Fruit fly (Drosophila melanogaster) whole organism, prepupa: ENCODE measurements around the gene glob1.

Experiments used
- Blimp-1 ChIP-seq: fragments of 200-800 bp; sonication (Bioruptor generic); optimal IDR thresholded peaks from 3 replicates; lab custom pipeline; 2017; ENCODE audit warnings: missing biosample characterization, missing genetic modification characterization, mild to moderate bottlenecking, moderate library complexity, missing genetic modification reagents
- CG10631 ChIP-seq: fragments of 200-800 bp; sonication (Bioruptor generic); optimal IDR thresholded peaks from 2 replicates; lab custom pipeline; 2016; ENCODE audit warnings: missing biosample characterization, missing genetic modification characterization
- CG10669 ChIP-seq: fragments of 200-800 bp; sonication (Bioruptor generic); optimal IDR thresholded peaks from 3 replicates; lab custom pipeline; 2018; ENCODE audit warnings: missing biosample characterization, mild to moderate bottlenecking, missing genetic modification characterization, moderate library complexity
- CG11294 ChIP-seq: fragments of 200-800 bp; sonication (Bioruptor generic); IDR thresholded peaks from 2 replicates; pipeline ENCODE4 v1.3.6; 2022; ENCODE audit warnings: missing biosample characterization, missing genetic modification characterization
- CG11762 ChIP-seq: fragments of 200-800 bp; sonication (Bioruptor generic); optimal IDR thresholded peaks from 3 replicates; lab custom pipeline; 2016; ENCODE audit warnings: missing biosample characterization, missing genetic modification characterization; ENCODE audit not compliant: insufficient read depth
- CG11902 ChIP-seq: fragments of 200-800 bp; sonication (Bioruptor generic); optimal IDR thresholded peaks from 3 replicates; lab custom pipeline; 2016; ENCODE audit warnings: missing biosample characterization, missing genetic modification characterization
- CG15336 ChIP-seq: fragments of 200-800 bp; sonication (Bioruptor generic); IDR thresholded peaks from 2 replicates; pipeline ENCODE4 v1.3.6; 2022; ENCODE audit warnings: missing biosample characterization, missing genetic modification characterization
- CG1621 ChIP-seq: fragments of 200-800 bp; sonication (Bioruptor generic); optimal IDR thresholded peaks from 3 replicates; lab custom pipeline; 2018; ENCODE audit warnings: missing biosample characterization, mild to moderate bottlenecking, missing genetic modification characterization
- CG32006 ChIP-seq: fragments of 200-800 bp; sonication (Bioruptor generic); optimal IDR thresholded peaks from 3 replicates; lab custom pipeline; 2017; ENCODE audit warnings: missing biosample characterization, mild to moderate bottlenecking, missing genetic modification characterization
- CG3919 ChIP-seq: fragments of 200-800 bp; sonication (Bioruptor generic); optimal IDR thresholded peaks from 3 replicates; lab custom pipeline; 2016; ENCODE audit warnings: missing biosample characterization, missing genetic modification characterization
- CG4318 ChIP-seq: fragments of 200-800 bp; sonication (Bioruptor generic); optimal IDR thresholded peaks from 3 replicates; lab custom pipeline; 2017; ENCODE audit warnings: missing biosample characterization, mild to moderate bottlenecking, missing genetic modification characterization
- CG6163 ChIP-seq: fragments of 200-800 bp; sonication (Bioruptor generic); IDR thresholded peaks from 3 replicates; pipeline ENCODE4 v1.3.6; 2022; ENCODE audit warnings: missing biosample characterization, missing genetic modification characterization
- CG6276 ChIP-seq: fragments of 200-800 bp; sonication (Bioruptor generic); optimal IDR thresholded peaks from 2 replicates; lab custom pipeline; 2017; ENCODE audit warnings: missing biosample characterization, mild to moderate bottlenecking, missing genetic modification characterization
- CG6792 ChIP-seq: fragments of 200-800 bp; sonication (Bioruptor generic); optimal IDR thresholded peaks from 3 replicates; lab custom pipeline; 2016; ENCODE audit warnings: missing biosample characterization, missing genetic modification characterization
- CG6808 ChIP-seq: fragments of 200-800 bp; sonication (Bioruptor generic); optimal IDR thresholded peaks from 3 replicates; lab custom pipeline; 2017; ENCODE audit warnings: missing biosample characterization, missing genetic modification characterization, mild to moderate bottlenecking, moderate library complexity, missing genetic modification reagents
- CG6854 ChIP-seq: fragments of 200-800 bp; sonication (Bioruptor generic); optimal IDR thresholded peaks from 2 replicates; lab custom pipeline; 2017; ENCODE audit warnings: missing biosample characterization, mild to moderate bottlenecking, missing genetic modification characterization
- CG8632 ChIP-seq: fragments of 200-800 bp; sonication (Bioruptor generic); optimal IDR thresholded peaks from 3 replicates; lab custom pipeline; 2016; ENCODE audit warnings: missing biosample characterization, missing genetic modification characterization
- Eip75B ChIP-seq: fragments of 200-800 bp; sonication (Bioruptor generic); optimal IDR thresholded peaks from 3 replicates; lab custom pipeline; 2016; ENCODE audit warnings: missing biosample characterization, missing genetic modification characterization
- Eip78C ChIP-seq: fragments of 200-800 bp; sonication (Bioruptor generic); peaks from one replicate; lab custom pipeline; 2016; ENCODE audit warnings: missing biosample characterization, missing genetic modification characterization
- Eip93F ChIP-seq: fragments of 200-800 bp; sonication (Bioruptor generic); optimal IDR thresholded peaks from 2 replicates; lab custom pipeline; 2016; ENCODE audit warnings: missing biosample characterization, mild to moderate bottlenecking, missing genetic modification characterization
- Ets21C ChIP-seq: fragments of 200-800 bp; sonication (Bioruptor generic); optimal IDR thresholded peaks from 3 replicates; lab custom pipeline; 2016; ENCODE audit warnings: missing biosample characterization, missing genetic modification characterization
- Ets96B ChIP-seq: fragments of 200-800 bp; optimal IDR thresholded peaks from 2 replicates; lab custom pipeline; 2019; ENCODE audit warnings: missing biosample characterization, mild to moderate bottlenecking, missing genetic modification characterization, moderate library complexity
- Hr39 ChIP-seq: fragments of 200-800 bp; sonication (Bioruptor generic); optimal IDR thresholded peaks from 2 replicates; lab custom pipeline; 2016; ENCODE audit warnings: missing biosample characterization, missing genetic modification characterization
- Hr4 ChIP-seq: fragments of 200-800 bp; sonication (Bioruptor generic); optimal IDR thresholded peaks from 3 replicates; lab custom pipeline; 2016; ENCODE audit warnings: missing biosample characterization, missing genetic modification characterization
- Lpt ChIP-seq: fragments of 200-800 bp; sonication (Bioruptor generic); optimal IDR thresholded peaks from 3 replicates; lab custom pipeline; 2016; ENCODE audit warnings: missing biosample characterization, missing genetic modification characterization
- Met ChIP-seq: fragments of 200-800 bp; sonication (Bioruptor generic); optimal IDR thresholded peaks from 3 replicates; lab custom pipeline; 2016; ENCODE audit warnings: missing biosample characterization, missing genetic modification characterization
- OdsH ChIP-seq: fragments of 200-800 bp; sonication (Bioruptor generic); optimal IDR thresholded peaks from 3 replicates; lab custom pipeline; 2016; ENCODE audit warnings: missing biosample characterization, missing genetic modification characterization
- Smox ChIP-seq: fragments of 200-800 bp; sonication (Bioruptor generic); optimal IDR thresholded peaks from 3 replicates; lab custom pipeline; 2016; ENCODE audit warnings: missing biosample characterization, missing genetic modification characterization
- Sox102F ChIP-seq: fragments of 200-800 bp; sonication (Bioruptor generic); optimal IDR thresholded peaks from 2 replicates; lab custom pipeline; 2016; ENCODE audit warnings: missing biosample characterization, mild to moderate bottlenecking, missing genetic modification characterization
- Sox14 ChIP-seq: fragments of 200-800 bp; sonication (Bioruptor generic); optimal IDR thresholded peaks from 3 replicates; lab custom pipeline; 2016; ENCODE audit warnings: missing biosample characterization, missing genetic modification characterization
- achi ChIP-seq: fragments of 200-800 bp; sonication (Bioruptor generic); optimal IDR thresholded peaks from 3 replicates; lab custom pipeline; 2016; ENCODE audit warnings: missing biosample characterization, missing genetic modification characterization
- acj6 ChIP-seq: fragments of 200-800 bp; sonication (Bioruptor generic); optimal IDR thresholded peaks from 3 replicates; lab custom pipeline; 2016; ENCODE audit warnings: missing biosample characterization, missing genetic modification characterization
- cyc ChIP-seq: fragments of 200-800 bp; sonication (Bioruptor generic); optimal IDR thresholded peaks from 3 replicates; lab custom pipeline; 2016; ENCODE audit warnings: missing biosample characterization, missing genetic modification characterization
- dac ChIP-seq: fragments of 200-800 bp; sonication (Bioruptor generic); optimal IDR thresholded peaks from 2 replicates; lab custom pipeline; 2017; ENCODE audit warnings: missing biosample characterization, mild to moderate bottlenecking, missing genetic modification characterization
- eg ChIP-seq: fragments of 200-800 bp; sonication (Bioruptor generic); IDR thresholded peaks from 3 replicates; pipeline ENCODE4 v1.3.6; 2022; ENCODE audit warnings: missing biosample characterization, missing genetic modification characterization
- esn ChIP-seq: fragments of 200-800 bp; sonication (Bioruptor generic); optimal IDR thresholded peaks from 2 replicates; lab custom pipeline; 2016; ENCODE audit warnings: missing biosample characterization, mild to moderate bottlenecking, missing genetic modification characterization, moderate library complexity
- fd85E ChIP-seq: fragments of 200-800 bp; sonication (Bioruptor generic); optimal IDR thresholded peaks from 3 replicates; lab custom pipeline; 2016; ENCODE audit warnings: missing biosample characterization, missing genetic modification characterization
- fkh ChIP-seq: fragments of 200-800 bp; sonication (Bioruptor generic); optimal IDR thresholded peaks from 3 replicates; lab custom pipeline; 2017; ENCODE audit warnings: missing biosample characterization, mild to moderate bottlenecking, missing genetic modification characterization, moderate library complexity
- lz ChIP-seq: fragments of 200-800 bp; sonication (Bioruptor generic); optimal IDR thresholded peaks from 3 replicates; lab custom pipeline; 2016; ENCODE audit warnings: missing biosample characterization, missing genetic modification characterization
- pdm3 ChIP-seq: fragments of 200-800 bp; sonication (Bioruptor generic); optimal IDR thresholded peaks from 3 replicates; lab custom pipeline; 2016; ENCODE audit warnings: missing biosample characterization, missing genetic modification characterization
- salr ChIP-seq, 2 experiments: fragments of 200-800 bp; sonication (Bioruptor generic); optimal IDR thresholded peaks; 3 replicates each; lab custom pipeline; 2016 to 2018; ENCODE audit warnings: missing biosample characterization in 2 of 2, missing genetic modification characterization in 2 of 2, mild to moderate bottlenecking in 1 of 2
- spab ChIP-seq: fragments of 200-800 bp; sonication (Bioruptor generic); optimal IDR thresholded peaks from 2 replicates; lab custom pipeline; 2017; ENCODE audit warnings: missing biosample characterization, mild to moderate bottlenecking, missing genetic modification characterization, missing genetic modification reagents
- ss ChIP-seq, 2 experiments: fragments of 200-800 bp; sonication (Bioruptor generic); optimal IDR thresholded peaks; 2 replicates in 1 of 2; 3 replicates in 1 of 2; lab custom pipeline; 2017 to 2018; ENCODE audit warnings: mild to moderate bottlenecking in 2 of 2, missing biosample characterization in 2 of 2, missing genetic modification characterization in 2 of 2, moderate library complexity in 1 of 2
- svp ChIP-seq: fragments of 200-800 bp; sonication (Bioruptor generic); peaks from one replicate; lab custom pipeline; 2016; ENCODE audit warnings: missing biosample characterization, missing genetic modification characterization
- topi ChIP-seq: fragments of 200-800 bp; sonication (Bioruptor generic); optimal IDR thresholded peaks from 3 replicates; lab custom pipeline; 2016; ENCODE audit warnings: missing biosample characterization, missing genetic modification characterization

Gene glob1

dm6 chr3R:15899650-15900049 lies 4.8 kb downstream of the glob1 start (continued):
- no peak for TF ChIP-seq CG11902 (GFP tag; lab: Kevin White, UChicago)
- TF ChIP-seq CG11294 (GFP tag; lab: Robert Waterston, UW), result 0 out of 2 replicates have a peak, but pooled peaks have one; percentile 35
- peak; percentile 37 for TF ChIP-seq Lpt (GFP tag; lab: Kevin White, UChicago)
- peak; percentile 43 for TF ChIP-seq Sox102F
- TF ChIP-seq CG6808 (GFP tag; lab: Kevin White, UChicago), result peak; percentile 55
- peak; percentile 73 for TF ChIP-seq OdsH (GFP tag; lab: Kevin White, UChicago)
- TF ChIP-seq acj6 (GFP tag; lab: Kevin White, UChicago), result peak; percentile 67
- peak; percentile 72 for TF ChIP-seq CG10669 (GFP tag; lab: Kevin White, UChicago)
- TF ChIP-seq Sox14 (GFP tag; lab: Kevin White, UChicago), result peak; percentile 62
- TF ChIP-seq achi (GFP tag; lab: Kevin White, UChicago), result peak; percentile 60
- TF ChIP-seq Eip78C (GFP tag; lab: Kevin White, UChicago), result peak; percentile 90
- peak; percentile 75 for TF ChIP-seq Ets96B (tag; lab: Kevin White, UChicago)
- peak; percentile 43 for TF ChIP-seq CG4318
- peak; percentile 57 for TF ChIP-seq CG6792 (GFP tag; lab: Kevin White, UChicago)
- peak; percentile 71 for TF ChIP-seq CG10631 (GFP tag; lab: Kevin White, UChicago)
- peak; percentile 63 for TF ChIP-seq spab (GFP tag; lab: Kevin White, UChicago)
- TF ChIP-seq pdm3, result peak; percentile 64
- peak; percentile 71 for TF ChIP-seq Eip75B
- TF ChIP-seq Hr39, result peak; percentile 66

dm6 chr3R:15898302-15898701 lies 6.1 kb downstream of the glob1 start:
- peak; percentile 22 for TF ChIP-seq OdsH (GFP tag; lab: Kevin White, UChicago)
- TF ChIP-seq Sox14 (GFP tag; lab: Kevin White, UChicago), result no peak
- TF ChIP-seq CG6163 (GFP tag; lab: Robert Waterston, UW), result no peak
- TF ChIP-seq lz (GFP tag; lab: Kevin White, UChicago), result no peak
- no peak for TF ChIP-seq CG6276 (GFP tag; lab: Kevin White, UChicago)
- TF ChIP-seq Met (GFP tag; lab: Kevin White, UChicago), result peak; percentile 12
- TF ChIP-seq acj6 (GFP tag; lab: Kevin White, UChicago), result peak; percentile 5
- TF ChIP-seq svp, result peak; percentile 72
- peak; percentile 74 for TF ChIP-seq Eip78C (GFP tag; lab: Kevin White, UChicago)
- TF ChIP-seq achi (GFP tag; lab: Kevin White, UChicago), result no peak
- no peak for TF ChIP-seq ss (GFP tag; optimal IDR thresholded peaks at IDR 0.05; lab: Kevin White, UChicago)
- TF ChIP-seq dac (GFP tag; lab: Kevin White, UChicago), result no peak
- TF ChIP-seq Blimp-1, result no peak
- peak; percentile 11 for TF ChIP-seq Hr4
- no peak for TF ChIP-seq cyc (GFP tag; lab: Kevin White, UChicago)
- peak; percentile 10 for TF ChIP-seq Hr39
- peak in 1 of 2 experiments; percentile 13 for TF ChIP-seq salr (GFP tag; optimal IDR thresholded peaks at IDR 0.05; lab: Kevin White, UChicago)
- TF ChIP-seq Ets96B (tag; lab: Kevin White, UChicago), result peak; percentile 25
- no peak for TF ChIP-seq topi
- TF ChIP-seq CG10669 (GFP tag; lab: Kevin White, UChicago), result no peak
- TF ChIP-seq Smox (GFP tag; lab: Kevin White, UChicago), result peak; percentile 20
- peak; percentile 22 for TF ChIP-seq esn (GFP tag; lab: Kevin White, UChicago)
- peak; percentile 31 for TF ChIP-seq CG10631 (GFP tag; lab: Kevin White, UChicago)
- TF ChIP-seq CG32006 (GFP tag; lab: Kevin White, UChicago), result peak; percentile 43
- no peak for TF ChIP-seq fkh
- TF ChIP-seq CG15336, result 0 out of 2 replicates have a peak, but pooled peaks have one; percentile 37
- TF ChIP-seq CG8632, result no peak
- TF ChIP-seq pdm3, result no peak
- peak; percentile 4 for TF ChIP-seq Eip75B

dm6 chr3R:15895978-15896377 lies 8.5 kb downstream of the glob1 start, which contains the start of gene CG14877:
TSS of gene CG14877 (minus strand) at chr3R:15896078.
- TF ChIP-seq CG10669 (GFP tag; lab: Kevin White, UChicago) (no peak), CG15336 (no peak), fkh (no peak), Eip93F (GFP tag; lab: Kevin White, UChicago) (no peak), esn (GFP tag; lab: Kevin White, UChicago) (no peak), dac (GFP tag; lab: Kevin White, UChicago) (no peak), CG10631 (GFP tag; lab: Kevin White, UChicago) (no peak), Eip78C (GFP tag; lab: Kevin White, UChicago) (no peak), CG11762 (no peak), Sox14 (GFP tag; lab: Kevin White, UChicago) (no peak), pdm3 (no peak), CG6854 (no peak), CG32006 (GFP tag; lab: Kevin White, UChicago) (no peak), fd85E (GFP tag; lab: Kevin White, UChicago) (no peak), CG3919 (GFP tag; lab: Kevin White, UChicago) (no peak), Ets21C (no peak), eg (GFP tag; lab: Robert Waterston, UW) (no peak), CG1621 (tag; lab: Kevin White, UChicago) (no peak), Blimp-1 (no peak)
